Worm (Caenorhabditis elegans) whole organism, L4 larva: ENCODE measurements around the gene srx-104.

Experiments
- F44E2.7 ChIP-seq: fragments of 200-800 bp; sonication (Bioruptor generic); IDR thresholded peaks from 2 replicates; pipeline ENCODE4 v2.1.2; 2022; ENCODE audit warnings: missing genetic modification characterization, missing compliant biosample characterization
- aha-1 ChIP-seq: fragments of 150-350 bp; peaks from one replicate; lab custom pipeline; 2014; ENCODE audit warnings: missing biosample characterization, missing genetic modification characterization
- ama-1 ChIP-seq: fragments of 150-350 bp; optimal IDR thresholded peaks from 2 replicates; lab custom pipeline; 2014; ENCODE audit warnings: inconsistent platforms, mixed read lengths
- ceh-32 ChIP-seq: sonication (generic microtip); optimal IDR thresholded peaks from 2 replicates; lab custom pipeline; 2016; ENCODE audit warnings: mild to moderate bottlenecking, missing genetic modification characterization, missing compliant biosample characterization; ENCODE audit not compliant: poor library complexity
- dve-1 ChIP-seq: sonication (generic microtip); optimal IDR thresholded peaks from 2 replicates; lab custom pipeline; 2017; ENCODE audit warnings: antibody characterized with exemption, mild to moderate bottlenecking, missing genetic modification characterization, missing compliant biosample characterization; ENCODE audit not compliant: insufficient read depth
- skn-1 ChIP-seq: fragments of 150-350 bp; optimal IDR thresholded peaks from 2 replicates; lab custom pipeline; 2014; ENCODE audit warnings: missing biosample characterization, missing genetic modification characterization
- unc-62 ChIP-seq, 3 experiments: fragments of 150-350 bp in 1 of 3; sonication (generic microtip); optimal IDR thresholded peaks in 2 of 3; peaks in 1 of 3; 1 replicate in 1 of 3; 2 replicates in 2 of 3; lab custom pipeline; 2014 to 2017; ENCODE audit warnings: missing biosample characterization in 3 of 3, missing genetic modification characterization in 3 of 3, missing genetic modification reagents in 3 of 3, missing genotype in 1 of 3
- zfp-2 ChIP-seq: sonication (generic microtip); optimal IDR thresholded peaks from 2 replicates; lab custom pipeline; 2016; ENCODE audit warnings: mild to moderate bottlenecking, missing genetic modification characterization, missing compliant biosample characterization
- zfp-3 ChIP-seq: fragments of 200-800 bp; sonication (Bioruptor generic); conservative IDR thresholded peaks from 2 replicates; pipeline ENCODE4 v1.3.6; 2022; ENCODE audit warnings: missing genetic modification reagents, missing genetic modification characterization, missing compliant biosample characterization
- ztf-11 ChIP-seq: fragments of 150-350 bp; optimal IDR thresholded peaks from 2 replicates; lab custom pipeline; 2014; ENCODE audit warnings: missing biosample characterization, missing genetic modification characterization

- no peak for TF ChIP-seq aha-1 (tag; lab: Kevin White, UChicago)
- no peak for TF ChIP-seq ceh-32 (tag; lab: Kevin White, UChicago)
- TF ChIP-seq unc-62 (GFP tag; optimal IDR thresholded peaks at IDR 0.05 in 1 of 2; lab: Kevin White, UChicago) = no peak
- no peak for TF ChIP-seq unc-62 (tag; optimal IDR thresholded peaks at IDR 0.05; lab: Kevin White, UChicago)
- no peak for TF ChIP-seq F44E2.7 (GFP tag; lab: Robert Waterston, UW)
- TF ChIP-seq zfp-3 (GFP tag; lab: Robert Waterston, UW) = no peak
- no peak for TF ChIP-seq dve-1 (tag; lab: Kevin White, UChicago)
- no peak for TF ChIP-seq skn-1 (tag; lab: Kevin White, UChicago)
- TF ChIP-seq ama-1 = no peak
- no peak for TF ChIP-seq ztf-11 (tag; lab: Kevin White, UChicago)
- TF ChIP-seq zfp-2 = no peak
Measured at ce11 chrII:3721016-3721415, 21.5 kb upstream of the srx-104 start, which contains the start of gene C46E10.3.
